Worm (Caenorhabditis elegans) whole organism, L3 larva: ENCODE results near the gene nhr-117.

Experiments used
- aly-2 ChIP-seq: fragments of 150-350 bp; optimal IDR thresholded peaks from 2 replicates; lab custom pipeline; 2014; ENCODE audit warnings: missing biosample characterization, missing genetic modification characterization
- elt-3 ChIP-seq, 3 experiments: fragments of 150-350 bp in 1 of 3; sonication (generic microtip) in 2 of 3; optimal IDR thresholded peaks; 2 replicates in 2 of 3; 4 replicates in 1 of 3; lab custom pipeline; 2014 to 2017; ENCODE audit warnings: missing biosample characterization in 3 of 3, missing genetic modification characterization in 3 of 3
- eor-1 ChIP-seq, 2 experiments: fragments of 150-350 bp; optimal IDR thresholded peaks; 2 replicates each; lab custom pipeline; 2014 to 2018; ENCODE audit warnings: missing biosample characterization in 2 of 2, missing genetic modification characterization in 2 of 2
- fkh-2 ChIP-seq: fragments of 150-350 bp; optimal IDR thresholded peaks from 2 replicates; lab custom pipeline; 2014; ENCODE audit warnings: missing biosample characterization, missing genetic modification reagents, missing genetic modification characterization
- lin-15B ChIP-seq: fragments of 150-350 bp; optimal IDR thresholded peaks from 2 replicates; lab custom pipeline; 2014; ENCODE audit warnings: missing biosample characterization, missing genetic modification characterization
- nhr-11 ChIP-seq: fragments of 150-350 bp; optimal IDR thresholded peaks from 2 replicates; lab custom pipeline; 2014; ENCODE audit warnings: missing biosample characterization, missing genetic modification characterization
- nhr-12 ChIP-seq: fragments of 150-350 bp; optimal IDR thresholded peaks from 2 replicates; lab custom pipeline; 2014; ENCODE audit warnings: missing biosample characterization, missing genetic modification characterization
- nhr-76 ChIP-seq: fragments of 150-350 bp; sonication (generic microtip); optimal IDR thresholded peaks from 5 replicates; lab custom pipeline; 2014; ENCODE audit warnings: missing biosample characterization, missing genetic modification characterization
- pqm-1 ChIP-seq: fragments of 150-350 bp; optimal IDR thresholded peaks from 2 replicates; lab custom pipeline; 2017; ENCODE audit warnings: missing biosample characterization, missing genetic modification characterization, inconsistent platforms
- ztf-11 ChIP-seq: fragments of 150-350 bp; optimal IDR thresholded peaks from 2 replicates; lab custom pipeline; 2014; ENCODE audit warnings: missing biosample characterization, missing genetic modification characterization

DNA sequence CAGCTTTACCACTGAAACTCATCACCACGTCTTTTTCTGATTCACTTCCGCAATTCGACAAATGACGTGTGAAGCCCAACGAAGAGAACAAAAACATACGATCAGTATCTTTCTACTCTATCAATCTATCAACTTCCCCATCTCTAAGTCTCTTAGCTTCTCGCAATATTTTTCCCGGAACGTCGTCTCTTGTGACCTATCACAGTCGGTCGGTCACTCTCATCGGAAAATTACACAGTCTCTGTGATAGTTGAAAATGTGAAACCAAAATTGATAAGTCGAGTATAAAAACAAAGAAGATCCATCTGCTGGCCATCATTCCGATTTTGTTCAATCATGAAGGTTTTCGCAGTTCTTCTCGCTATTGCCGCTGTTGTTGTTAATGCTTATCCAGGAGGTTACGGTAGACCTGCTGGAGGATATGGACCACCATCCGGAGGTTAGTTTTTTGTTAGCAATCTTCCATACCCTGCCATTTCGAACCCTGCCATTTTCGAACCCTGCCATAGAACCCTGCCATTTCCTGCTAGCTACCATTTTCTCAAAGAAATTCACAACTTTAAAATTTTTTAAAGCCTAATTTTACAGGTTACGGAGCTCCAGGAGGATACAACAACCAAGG, 27.4 kb downstream of the nhr-117 start, which contains the start of gene F16B4.4:
- TF ChIP-seq nhr-11 (tag; lab: Kevin White, UChicago) (no peak), pqm-1 (tag; lab: Kevin White, UChicago) (no peak), nhr-76 (no peak), ztf-11 (tag; lab: Kevin White, UChicago) (no peak), fkh-2 (tag; lab: Kevin White, UChicago) (no peak), eor-1 (tag; optimal IDR thresholded peaks at IDR 0.05; lab: Kevin White, UChicago) (no peak), nhr-12 (no peak), lin-15B (tag; lab: Kevin White, UChicago) (no peak), aly-2 (tag; lab: Kevin White, UChicago) (no peak), elt-3 (tag; optimal IDR thresholded peaks at IDR 0.05; lab: Kevin White, UChicago) (no peak)
